Fruit fly (Drosophila melanogaster): ENCODE results near the gene Cap-D3.

DNA sequence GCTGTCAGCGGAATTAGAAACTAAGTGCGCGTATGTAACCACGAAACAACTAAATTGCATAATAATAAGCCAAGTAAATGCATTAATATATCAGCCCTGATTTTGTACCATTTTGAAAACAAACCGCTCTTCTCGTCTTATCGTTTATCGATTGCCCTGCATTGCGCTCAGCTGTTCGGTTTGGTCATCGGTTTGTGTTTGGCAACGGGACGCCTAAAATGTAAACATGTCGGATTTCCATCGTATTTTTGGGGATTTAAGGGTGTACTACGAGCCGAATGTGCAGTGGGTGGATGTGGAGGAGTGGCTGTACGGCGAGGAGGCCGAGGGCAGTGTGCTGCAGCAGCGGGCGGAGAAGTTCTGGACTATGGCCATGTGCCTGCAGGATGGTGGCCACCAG lies at the start of gene Cap-D3:
- TF ChIP-seq psq (optimal IDR thresholded peaks at IDR 0.05) (no peak), insv (optimal IDR thresholded peaks at IDR 0.05) (no peak), Sin3A (optimal IDR thresholded peaks at IDR 0.05) (no peak)

Measured in Kc167 (cell line).